Fruit fly (Drosophila melanogaster) whole organism, embryonic: ENCODE measurements around the gene COX7B.

Experiments
- CG11247 ChIP-seq: fragments of 200-800 bp; sonication (Bioruptor generic); IDR thresholded peaks from 2 replicates; pipeline ENCODE4 v1.3.6; 2022; ENCODE audit warnings: missing biosample characterization, missing genetic modification characterization
- CG16813 ChIP-seq: fragments of 200-800 bp; sonication (Bioruptor generic); IDR thresholded peaks from 3 replicates; pipeline ENCODE4 v1.3.6; 2022; ENCODE audit warnings: missing biosample characterization, missing genetic modification characterization; ENCODE audit not compliant: partially characterized antibody
- MTF-1 ChIP-seq: fragments of 200-800 bp; sonication (Bioruptor generic); optimal IDR thresholded peaks from 2 replicates; lab custom pipeline; 2018; ENCODE audit warnings: missing biosample characterization, mild to moderate bottlenecking, missing genetic modification characterization, borderline replicate concordance
- Neu2 ChIP-seq: fragments of 200-800 bp; sonication (Bioruptor generic); optimal IDR thresholded peaks from 3 replicates; lab custom pipeline; 2016; ENCODE audit warnings: missing biosample characterization, missing genetic modification characterization, borderline replicate concordance
- Scr ChIP-seq: fragments of 200-800 bp; sonication (Bioruptor generic); IDR thresholded peaks from 2 replicates; pipeline ENCODE4 v1.3.6; 2022; ENCODE audit warnings: missing biosample characterization, missing genetic modification characterization; ENCODE audit not compliant: partially characterized antibody
- Xrp1 ChIP-seq: fragments of 200-800 bp; sonication (Bioruptor generic); IDR thresholded peaks from 2 replicates; pipeline ENCODE4 v1.3.6; 2022; ENCODE audit warnings: missing biosample characterization, missing genetic modification characterization
- crol ChIP-seq: fragments of 200-800 bp; sonication (Bioruptor generic); IDR thresholded peaks from 2 replicates; pipeline ENCODE4 v1.3.6; 2022; ENCODE audit warnings: missing biosample characterization, missing genetic modification characterization
- disco-r ChIP-seq: fragments of 200-800 bp; sonication (Bioruptor generic); optimal IDR thresholded peaks from 2 replicates; lab custom pipeline; 2016; ENCODE audit warnings: missing biosample characterization, missing genetic modification characterization
- ftz-f1 ChIP-seq: fragments of 200-800 bp; sonication (Bioruptor generic); optimal IDR thresholded peaks from 2 replicates; lab custom pipeline; 2016; ENCODE audit warnings: missing biosample characterization, missing genetic modification characterization
- gro ChIP-seq: fragments of 200-800 bp; sonication (Bioruptor generic); optimal IDR thresholded peaks from 2 replicates; lab custom pipeline; 2016; ENCODE audit warnings: missing biosample characterization, missing genetic modification characterization
- repo ChIP-seq: fragments of 200-800 bp; sonication (Bioruptor generic); optimal IDR thresholded peaks from 2 replicates; lab custom pipeline; 2016; ENCODE audit warnings: missing biosample characterization, missing genetic modification characterization
- sd ChIP-seq: fragments of 200-800 bp; sonication (Bioruptor generic); optimal IDR thresholded peaks from 3 replicates; lab custom pipeline; 2018; ENCODE audit warnings: missing biosample characterization, mild to moderate bottlenecking, missing genetic modification characterization, moderate library complexity
- wor ChIP-seq: fragments of 200-800 bp; sonication (Bioruptor generic); IDR thresholded peaks from 2 replicates; pipeline ENCODE4 v1.3.6; 2022; ENCODE audit warnings: missing biosample characterization, missing genetic modification characterization

DNA sequence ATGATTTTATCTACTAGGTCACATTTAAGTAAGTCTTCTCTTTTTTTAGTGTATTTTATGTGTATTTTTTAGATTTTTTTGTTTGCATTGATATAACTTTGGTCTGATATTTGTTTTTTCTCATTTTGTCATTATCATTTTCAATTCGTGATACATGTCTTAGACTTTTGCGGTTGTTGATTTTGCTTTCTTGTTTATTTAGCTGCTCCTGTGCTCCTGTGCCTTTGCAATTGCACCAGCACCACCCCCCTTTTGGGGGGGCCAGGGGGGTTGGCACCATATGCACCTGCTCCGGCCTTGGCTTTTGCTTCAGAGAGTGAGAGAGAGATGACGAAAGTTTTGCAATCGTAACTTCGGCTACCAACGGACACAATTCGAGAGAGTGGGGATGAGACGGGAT, 24.4 kb upstream of the COX7B start:
- TF ChIP-seq MTF-1 (GFP tag; lab: Kevin White, UChicago) (no peak), crol (GFP tag; lab: Robert Waterston, UW) (no peak), sd (no peak), repo (no peak), gro (GFP tag; lab: Kevin White, UChicago) (no peak), CG16813 (GFP tag; lab: Robert Waterston, UW) (no peak), disco-r (no peak), Scr (GFP tag; lab: Robert Waterston, UW) (no peak), Xrp1 (GFP tag; lab: Robert Waterston, UW) (no peak), ftz-f1 (GFP tag; lab: Kevin White, UChicago) (no peak), Neu2 (GFP tag; lab: Kevin White, UChicago) (no peak), wor (GFP tag; lab: Robert Waterston, UW) (no peak), CG11247 (GFP tag; lab: Robert Waterston, UW) (no peak)
